Worm (Caenorhabditis elegans) whole organism, L3 larva: ENCODE measurements around the gene D1044.7.
A peak's percentile ranks its signal among the peaks of the same experiment; 100 is the strongest.

Source experiments
- ZK546.5 ChIP-seq: sonication (generic microtip); optimal IDR thresholded peaks from 2 replicates; lab custom pipeline; 2017; ENCODE audit warnings: missing biosample characterization, missing genetic modification characterization
- aly-2 ChIP-seq: fragments of 150-350 bp; optimal IDR thresholded peaks from 2 replicates; lab custom pipeline; 2014; ENCODE audit warnings: missing biosample characterization, missing genetic modification characterization
- ceh-16 ChIP-seq: sonication (generic microtip); optimal IDR thresholded peaks from 2 replicates; lab custom pipeline; 2017; ENCODE audit warnings: missing biosample characterization, missing genetic modification characterization
- ceh-82 ChIP-seq: fragments of 150-350 bp; optimal IDR thresholded peaks from 2 replicates; lab custom pipeline; 2014; ENCODE audit warnings: missing biosample characterization, missing genetic modification characterization
- ceh-9 ChIP-seq: sonication (generic microtip); optimal IDR thresholded peaks from 2 replicates; lab custom pipeline; 2018; ENCODE audit warnings: missing biosample characterization, missing genetic modification characterization
- daf-12 ChIP-seq: fragments of 150-350 bp; optimal IDR thresholded peaks from 2 replicates; lab custom pipeline; 2014; ENCODE audit warnings: missing biosample characterization, missing genetic modification reagents, missing genetic modification characterization
- egl-27 ChIP-seq: sonication (generic microtip); optimal IDR thresholded peaks from 4 replicates; lab custom pipeline; 2017; ENCODE audit warnings: missing biosample characterization, missing genetic modification reagents, missing genetic modification characterization
- egl-5 ChIP-seq: fragments of 150-350 bp; optimal IDR thresholded peaks from 2 replicates; lab custom pipeline; 2017; ENCODE audit warnings: missing biosample characterization, missing genetic modification reagents, missing genetic modification characterization, inconsistent platforms
- elt-1 ChIP-seq: fragments of 150-350 bp; optimal IDR thresholded peaks from 2 replicates; lab custom pipeline; 2014; ENCODE audit warnings: missing biosample characterization, missing genetic modification characterization
- elt-2 ChIP-seq: sonication (generic microtip); optimal IDR thresholded peaks from 2 replicates; lab custom pipeline; 2016; ENCODE audit warnings: missing genetic modification reagents, mild to moderate bottlenecking, missing genetic modification characterization, missing compliant biosample characterization
- elt-3 ChIP-seq, 3 experiments: fragments of 150-350 bp in 1 of 3; sonication (generic microtip) in 2 of 3; optimal IDR thresholded peaks; 2 replicates in 2 of 3; 4 replicates in 1 of 3; lab custom pipeline; 2014 to 2017; ENCODE audit warnings: missing biosample characterization in 3 of 3, missing genetic modification characterization in 3 of 3
- fkh-10 ChIP-seq: sonication (generic microtip); optimal IDR thresholded peaks from 2 replicates; lab custom pipeline; 2017; ENCODE audit warnings: missing biosample characterization, missing genetic modification reagents, missing genetic modification characterization
- fkh-2 ChIP-seq: fragments of 150-350 bp; optimal IDR thresholded peaks from 2 replicates; lab custom pipeline; 2014; ENCODE audit warnings: missing biosample characterization, missing genetic modification reagents, missing genetic modification characterization
- fos-1 ChIP-seq: fragments of 150-350 bp; optimal IDR thresholded peaks from 2 replicates; lab custom pipeline; 2014; ENCODE audit warnings: missing biosample characterization, missing genetic modification characterization
- hmg-11 ChIP-seq: sonication (generic microtip); optimal IDR thresholded peaks from 2 replicates; lab custom pipeline; 2016; ENCODE audit warnings: missing genetic modification characterization, missing compliant biosample characterization
- lin-39 ChIP-seq: fragments of 150-350 bp; optimal IDR thresholded peaks from 2 replicates; lab custom pipeline; 2018; ENCODE audit warnings: missing biosample characterization, missing genetic modification reagents, missing genetic modification characterization
- lsy-12 ChIP-seq: sonication (generic microtip); optimal IDR thresholded peaks from 2 replicates; lab custom pipeline; 2016; ENCODE audit warnings: mild to moderate bottlenecking, missing genetic modification characterization, missing compliant biosample characterization
- mdl-1 ChIP-seq: fragments of 150-350 bp; optimal IDR thresholded peaks from 2 replicates; lab custom pipeline; 2014; ENCODE audit warnings: missing biosample characterization, missing genetic modification characterization
- mml-1 ChIP-seq: fragments of 150-350 bp; sonication (generic microtip); optimal IDR thresholded peaks from 3 replicates; lab custom pipeline; 2014; ENCODE audit warnings: missing biosample characterization, missing genetic modification characterization
- nfya-1 ChIP-seq: sonication (generic microtip); optimal IDR thresholded peaks from 2 replicates; lab custom pipeline; 2017; ENCODE audit warnings: missing genetic modification characterization, mild to moderate bottlenecking, missing compliant biosample characterization, antibody characterized with exemption, moderate library complexity; ENCODE audit not compliant: insufficient read depth
- nhr-11 ChIP-seq: fragments of 150-350 bp; optimal IDR thresholded peaks from 2 replicates; lab custom pipeline; 2014; ENCODE audit warnings: missing biosample characterization, missing genetic modification characterization
- nhr-12 ChIP-seq: fragments of 150-350 bp; optimal IDR thresholded peaks from 2 replicates; lab custom pipeline; 2014; ENCODE audit warnings: missing biosample characterization, missing genetic modification characterization
- nhr-23 ChIP-seq: fragments of 150-350 bp; optimal IDR thresholded peaks from 2 replicates; lab custom pipeline; 2014; ENCODE audit warnings: missing biosample characterization, missing genetic modification reagents, missing genetic modification characterization
- nhr-237 ChIP-seq: fragments of 150-350 bp; optimal IDR thresholded peaks from 2 replicates; lab custom pipeline; 2014; ENCODE audit warnings: missing biosample characterization, missing genetic modification characterization
- nhr-25 ChIP-seq: sonication (generic microtip); optimal IDR thresholded peaks from 2 replicates; lab custom pipeline; 2017; ENCODE audit warnings: missing biosample characterization, missing genetic modification characterization
- nhr-43 ChIP-seq: sonication (generic microtip); optimal IDR thresholded peaks from 2 replicates; lab custom pipeline; 2016; ENCODE audit warnings: mild to moderate bottlenecking, missing genetic modification characterization, missing compliant biosample characterization; ENCODE audit not compliant: poor library complexity, severe bottlenecking
- nhr-67 ChIP-seq: fragments of 150-350 bp; optimal IDR thresholded peaks from 2 replicates; lab custom pipeline; 2014; ENCODE audit warnings: missing biosample characterization, missing genetic modification characterization
- skn-1 ChIP-seq: fragments of 150-350 bp; optimal IDR thresholded peaks from 2 replicates; lab custom pipeline; 2014; ENCODE audit warnings: missing biosample characterization, missing genetic modification characterization
- snpc-4 ChIP-seq: fragments of 150-350 bp; optimal IDR thresholded peaks from 2 replicates; lab custom pipeline; 2014; ENCODE audit warnings: missing biosample characterization, missing genetic modification characterization
- tbx-2 ChIP-seq: sonication (generic microtip); optimal IDR thresholded peaks from 2 replicates; lab custom pipeline; 2016; ENCODE audit warnings: mild to moderate bottlenecking, missing genetic modification characterization, missing compliant biosample characterization
- unc-39 ChIP-seq: sonication (generic microtip); optimal IDR thresholded peaks from 4 replicates; lab custom pipeline; 2017; ENCODE audit warnings: missing biosample characterization, missing genetic modification characterization
- unc-62 ChIP-seq: fragments of 150-350 bp; sonication (generic microtip); optimal IDR thresholded peaks from 4 replicates; lab custom pipeline; 2014; ENCODE audit warnings: missing biosample characterization, missing genetic modification reagents, missing genetic modification characterization
- zag-1 ChIP-seq: fragments of 150-350 bp; optimal IDR thresholded peaks from 2 replicates; lab custom pipeline; 2014; ENCODE audit warnings: missing biosample characterization, missing genetic modification characterization
- ztf-11 ChIP-seq: fragments of 150-350 bp; optimal IDR thresholded peaks from 2 replicates; lab custom pipeline; 2014; ENCODE audit warnings: missing biosample characterization, missing genetic modification characterization
- ztf-4 ChIP-seq: fragments of 150-350 bp; optimal IDR thresholded peaks from 2 replicates; lab custom pipeline; 2014; ENCODE audit warnings: missing biosample characterization, missing genetic modification characterization

The D1044.7 gene

DNA sequence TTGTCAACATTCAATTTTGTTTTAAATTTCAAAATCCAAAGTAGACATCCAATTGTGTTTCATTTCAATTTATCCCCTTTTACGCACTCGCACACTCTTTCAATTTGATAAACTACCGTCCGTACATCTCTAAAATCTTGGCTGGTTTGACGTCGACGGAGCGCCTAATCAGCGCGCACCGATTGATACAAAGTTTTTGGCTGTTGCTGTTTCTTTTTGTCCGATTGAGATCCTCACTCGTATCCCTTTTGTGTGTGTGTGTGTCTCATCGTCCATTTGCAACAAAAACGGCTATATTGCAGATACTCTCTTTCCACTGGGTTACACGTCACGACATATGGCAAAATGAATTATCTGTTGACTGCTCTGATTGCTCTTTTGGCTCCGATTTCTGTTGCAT, 34.4 kb downstream of the D1044.7 start, which contains the start of gene lon-1:
Gene lon-1, plus strand, starts transcription at position 301 of the 400 bp plus-strand sequence.
- TF ChIP-seq nhr-11 (tag; lab: Kevin White, UChicago): no peak
- no peak for TF ChIP-seq fkh-10 (GFP tag; lab: Kevin White, UChicago)
- no peak for TF ChIP-seq ceh-82 (tag; lab: Kevin White, UChicago)
- no peak for TF ChIP-seq zag-1 (tag; lab: Kevin White, UChicago)
- TF ChIP-seq nhr-23: peak; percentile 15
- no peak for TF ChIP-seq ceh-9

- TF ChIP-seq nhr-23: peak; percentile 82
- no peak for TF ChIP-seq ztf-11 (tag; lab: Kevin White, UChicago)
- TF ChIP-seq aly-2 (tag; lab: Kevin White, UChicago): no peak
- TF ChIP-seq nhr-43 (tag; lab: Kevin White, UChicago): peak; percentile 56
- peak; percentile 48 for TF ChIP-seq nfya-1 (tag; lab: Kevin White, UChicago)
- no peak for TF ChIP-seq hmg-11 (tag; lab: Kevin White, UChicago)
- no peak for TF ChIP-seq elt-3 (tag; optimal IDR thresholded peaks at IDR 0.05; lab: Kevin White, UChicago)
- TF ChIP-seq nhr-25 (tag; lab: Kevin White, UChicago): no peak
- no peak for TF ChIP-seq nhr-237 (tag; lab: Kevin White, UChicago)
These were observed 35.9 kb downstream of the D1044.7 start for ce11 chrIII:5472693-5473092.

ce11 chrIII:5469090-5469489, 39.5 kb downstream of the D1044.7 start:
- peak; percentile 99 for TF ChIP-seq nfya-1 (tag; lab: Kevin White, UChicago)
- no peak for TF ChIP-seq egl-5 (tag; lab: Kevin White, UChicago)

- peak; percentile 49 to 90 (median 88) for TF ChIP-seq elt-3 (tag; optimal IDR thresholded peaks at IDR 0.05; lab: Kevin White, UChicago)
- no peak for TF ChIP-seq elt-2 (tag; lab: Kevin White, UChicago)
- TF ChIP-seq egl-27 (tag; lab: Kevin White, UChicago): no peak
- peak; percentile 19 for TF ChIP-seq nhr-25 (tag; lab: Kevin White, UChicago)
These were observed 43.7 kb downstream of the D1044.7 start for ce11 chrIII:5464850-5465249.

- TF ChIP-seq fos-1 (no peak), nfya-1 (tag; lab: Kevin White, UChicago) (no peak), unc-62 (GFP tag; lab: Kevin White, UChicago) (no peak), nhr-12 (no peak), egl-27 (tag; lab: Kevin White, UChicago) (no peak), aly-2 (tag; lab: Kevin White, UChicago) (no peak), unc-39 (no peak), daf-12 (tag; lab: Kevin White, UChicago) (no peak), ZK546.5 (no peak), fkh-2 (tag; lab: Kevin White, UChicago) (no peak), lin-39 (no peak), zag-1 (tag; lab: Kevin White, UChicago) (no peak), nhr-25 (tag; lab: Kevin White, UChicago) (no peak), skn-1 (tag; lab: Kevin White, UChicago) (no peak), egl-5 (tag; lab: Kevin White, UChicago) (no peak), lsy-12 (no peak), mdl-1 (tag; lab: Kevin White, UChicago) (no peak), tbx-2 (no peak), snpc-4 (tag; lab: Kevin White, UChicago) (no peak), nhr-237 (tag; lab: Kevin White, UChicago) (no peak)
These were observed 44.5 kb downstream of the D1044.7 start, which contains the start of gene F48E8.2 for ce11 chrIII:5464077-5464476. Gene F48E8.2 (plus strand): TSS chrIII:5464377.

ce11 chrIII:5461079-5461478, 47.5 kb downstream of the D1044.7 start, which contains the start of gene F48E8.3:
Gene F48E8.3 (plus strand): TSS chrIII:5461379.
- TF ChIP-seq nhr-67 (no peak), ztf-4 (tag; lab: Kevin White, UChicago) (no peak), tbx-2 (no peak), unc-39 (no peak), ceh-82 (tag; lab: Kevin White, UChicago) (no peak), ceh-16 (tag; lab: Kevin White, UChicago) (no peak), fkh-10 (GFP tag; lab: Kevin White, UChicago) (no peak), unc-62 (GFP tag; lab: Kevin White, UChicago) (no peak), egl-5 (tag; lab: Kevin White, UChicago) (no peak), ceh-9 (no peak), egl-27 (tag; lab: Kevin White, UChicago) (no peak), elt-1 (tag; lab: Kevin White, UChicago) (no peak), mdl-1 (tag; lab: Kevin White, UChicago) (no peak), mml-1 (tag; lab: Kevin White, UChicago) (no peak), nfya-1 (tag; lab: Kevin White, UChicago) (no peak)
